Worm (Caenorhabditis elegans) whole organism, L1 larva: ENCODE results near the gene str-4.
A peak's percentile ranks its signal among the peaks of the same experiment; 100 is the strongest.

Experiments used
- C16A3.4 ChIP-seq: fragments of 150-350 bp; optimal IDR thresholded peaks from 2 replicates; lab custom pipeline; 2014; ENCODE audit warnings: missing biosample characterization, missing genetic modification characterization
- C34B4.2 ChIP-seq: sonication (generic microtip); optimal IDR thresholded peaks from 2 replicates; lab custom pipeline; 2017; ENCODE audit warnings: mild to moderate bottlenecking, missing genetic modification characterization, missing compliant biosample characterization
- blmp-1 ChIP-seq: fragments of 150-350 bp; optimal IDR thresholded peaks from 2 replicates; lab custom pipeline; 2014; ENCODE audit warnings: missing biosample characterization, missing genetic modification characterization
- ceh-63 ChIP-seq: fragments of 200-800 bp; sonication (Bioruptor generic); optimal IDR thresholded peaks from 2 replicates; lab custom pipeline; 2018; ENCODE audit warnings: mild to moderate bottlenecking, missing genetic modification characterization, missing compliant biosample characterization
- ceh-8 ChIP-seq: fragments of 200-800 bp; sonication (Bioruptor generic); optimal IDR thresholded peaks from 2 replicates; lab custom pipeline; 2018; ENCODE audit warnings: mild to moderate bottlenecking, missing genetic modification characterization, moderate library complexity, missing compliant biosample characterization
- ceh-82 ChIP-seq, 3 experiments: fragments of 150-350 bp in 1 of 3; sonication (generic microtip) in 2 of 3; optimal IDR thresholded peaks; 2 replicates each; lab custom pipeline; 2014 to 2017; ENCODE audit warnings: missing biosample characterization in 3 of 3, missing genetic modification characterization in 3 of 3
- ceh-88 ChIP-seq: fragments of 200-800 bp; sonication (Bioruptor generic); IDR thresholded peaks from 2 replicates; pipeline ENCODE4 v1.3.6; 2022; ENCODE audit warnings: missing genetic modification characterization, missing compliant biosample characterization
- ces-1 ChIP-seq: fragments of 150-350 bp; optimal IDR thresholded peaks from 2 replicates; lab custom pipeline; 2014; ENCODE audit warnings: missing biosample characterization, missing genetic modification reagents, missing genetic modification characterization
- dpl-1 ChIP-seq, 3 experiments: fragments of 150-350 bp in 2 of 3; sonication (generic microtip) in 1 of 3; optimal IDR thresholded peaks; 2 replicates each; lab custom pipeline; 2014 to 2017; ENCODE audit warnings: missing biosample characterization in 3 of 3, missing genetic modification characterization in 3 of 3, missing genetic modification reagents in 3 of 3
- efl-1 ChIP-seq, 4 experiments: fragments of 150-350 bp; optimal IDR thresholded peaks in 3 of 4; peaks in 1 of 4; 1 replicate in 1 of 4; 2 replicates in 3 of 4; lab custom pipeline; 2014; ENCODE audit warnings: missing biosample characterization in 2 of 4, missing genetic modification characterization in 2 of 4, missing genetic modification reagents in 2 of 4
- egl-27 ChIP-seq, 2 experiments: fragments of 150-350 bp in 1 of 2; sonication (generic microtip); optimal IDR thresholded peaks; 3 replicates each; lab custom pipeline; 2017 to 2018; ENCODE audit warnings: missing biosample characterization in 2 of 2, missing genetic modification characterization in 2 of 2, missing genetic modification reagents in 2 of 2
- elt-2 ChIP-seq: sonication (generic microtip); optimal IDR thresholded peaks from 2 replicates; lab custom pipeline; 2016; ENCODE audit warnings: missing genetic modification characterization, mild to moderate bottlenecking, inconsistent platforms, missing compliant biosample characterization, missing genetic modification reagents
- elt-3 ChIP-seq, 6 experiments: fragments of 150-350 bp in 1 of 6; sonication (generic microtip); optimal IDR thresholded peaks; 2 replicates each; lab custom pipeline; 2017 to 2018; ENCODE audit warnings: missing biosample characterization in 6 of 6, missing genetic modification characterization in 6 of 6, inconsistent platforms in 1 of 6
- fkh-8 ChIP-seq: sonication (generic microtip); optimal IDR thresholded peaks from 2 replicates; lab custom pipeline; 2016; ENCODE audit warnings: mild to moderate bottlenecking, missing genetic modification characterization, missing compliant biosample characterization
- fos-1 ChIP-seq: fragments of 150-350 bp; optimal IDR thresholded peaks from 2 replicates; lab custom pipeline; 2014; ENCODE audit warnings: missing biosample characterization, missing genetic modification characterization
- hlh-17 ChIP-seq: fragments of 200-800 bp; sonication (Bioruptor generic); optimal IDR thresholded peaks from 2 replicates; lab custom pipeline; 2018; ENCODE audit warnings: missing genetic modification characterization, mild to moderate bottlenecking, missing compliant biosample characterization, moderate library complexity, borderline replicate concordance
- lin-14 ChIP-seq: fragments of 200-800 bp; sonication (Bioruptor generic); optimal IDR thresholded peaks from 2 replicates; lab custom pipeline; 2018; ENCODE audit warnings: mild to moderate bottlenecking, missing genetic modification characterization, moderate library complexity, missing compliant biosample characterization
- lin-15B ChIP-seq: fragments of 150-350 bp; sonication (generic microtip); optimal IDR thresholded peaks from 3 replicates; lab custom pipeline; 2014; ENCODE audit warnings: missing biosample characterization, missing genetic modification characterization
- lin-35 ChIP-seq, 2 experiments: fragments of 150-350 bp; optimal IDR thresholded peaks; 2 replicates each; lab custom pipeline; 2014; ENCODE audit warnings: missing biosample characterization in 2 of 2, missing genetic modification characterization in 2 of 2, missing genetic modification reagents in 2 of 2
- mep-1 ChIP-seq: fragments of 150-350 bp; optimal IDR thresholded peaks from 2 replicates; lab custom pipeline; 2014; ENCODE audit warnings: missing biosample characterization, missing genetic modification characterization
- nhr-19 ChIP-seq: fragments of 200-800 bp; sonication (Bioruptor generic); conservative IDR thresholded peaks from 2 replicates; pipeline ENCODE4 v1.3.6; 2022; ENCODE audit warnings: missing genetic modification characterization, missing compliant biosample characterization
- nhr-20 ChIP-seq: sonication (generic microtip); optimal IDR thresholded peaks from 2 replicates; lab custom pipeline; 2016; ENCODE audit warnings: mild to moderate bottlenecking, missing genetic modification characterization, missing compliant biosample characterization
- nhr-237 ChIP-seq: fragments of 150-350 bp; optimal IDR thresholded peaks from 2 replicates; lab custom pipeline; 2014; ENCODE audit warnings: missing biosample characterization, missing genetic modification characterization
- nhr-28 ChIP-seq: fragments of 150-350 bp; optimal IDR thresholded peaks from 2 replicates; lab custom pipeline; 2014; ENCODE audit warnings: missing biosample characterization, missing genetic modification characterization
- nhr-71 ChIP-seq: sonication (generic microtip); optimal IDR thresholded peaks from 2 replicates; lab custom pipeline; 2016; ENCODE audit warnings: mild to moderate bottlenecking, missing genetic modification characterization, moderate library complexity, missing compliant biosample characterization
- nhr-85 ChIP-seq: sonication (generic microtip); peaks from one replicate; lab custom pipeline; 2016; ENCODE audit warnings: missing genetic modification characterization, inconsistent platforms, missing compliant biosample characterization
- pax-3 ChIP-seq: fragments of 200-800 bp; sonication (Bioruptor generic); optimal IDR thresholded peaks from 2 replicates; lab custom pipeline; 2018; ENCODE audit warnings: mild to moderate bottlenecking, missing genetic modification characterization, moderate library complexity, missing compliant biosample characterization
- skn-1 ChIP-seq: fragments of 150-350 bp; optimal IDR thresholded peaks from 2 replicates; lab custom pipeline; 2014; ENCODE audit warnings: missing biosample characterization, missing genetic modification characterization
- tbx-2 ChIP-seq: sonication (generic microtip); optimal IDR thresholded peaks from 2 replicates; lab custom pipeline; 2016; ENCODE audit warnings: missing genetic modification characterization, missing compliant biosample characterization
- unc-30 ChIP-seq: sonication (generic microtip); optimal IDR thresholded peaks from 2 replicates; lab custom pipeline; 2017; ENCODE audit warnings: missing biosample characterization, missing genetic modification characterization
- unc-86 ChIP-seq: sonication (generic microtip); optimal IDR thresholded peaks from 2 replicates; lab custom pipeline; 2016; ENCODE audit warnings: missing genetic modification characterization, missing compliant biosample characterization
- unc-98 ChIP-seq: fragments of 200-800 bp; sonication (Bioruptor generic); IDR thresholded peaks from 2 replicates; pipeline ENCODE4 v1.3.6; 2022; ENCODE audit warnings: missing genetic modification characterization, missing compliant biosample characterization
- zip-4 ChIP-seq: fragments of 200-800 bp; sonication (Bioruptor generic); optimal IDR thresholded peaks from 2 replicates; lab custom pipeline; 2018; ENCODE audit warnings: mild to moderate bottlenecking, missing genetic modification characterization, moderate library complexity, missing compliant biosample characterization
- ztf-11 ChIP-seq, 2 experiments: sonication (generic microtip); optimal IDR thresholded peaks; 2 replicates each; lab custom pipeline; 2016 to 2017; ENCODE audit warnings: missing genetic modification characterization in 2 of 2, missing biosample characterization in 1 of 2, missing compliant biosample characterization in 1 of 2

str-4 gene

ce11 chrV:13309806-13310205 is 29.7 kb downstream of the str-4 start:
- TF ChIP-seq fos-1 (tag; lab: Kevin White, UChicago): no peak
- TF ChIP-seq tbx-2 (tag; lab: Kevin White, UChicago): no peak
- no peak for TF ChIP-seq skn-1 (tag; lab: Kevin White, UChicago)
- no peak for TF ChIP-seq zip-4 (GFP tag; lab: Kevin White, UChicago)
- TF ChIP-seq ztf-11 (tag; optimal IDR thresholded peaks at IDR 0.05; lab: Kevin White, UChicago): no peak
- TF ChIP-seq ceh-63 (GFP tag; lab: Kevin White, UChicago): no peak
- no peak for TF ChIP-seq unc-86 (tag; lab: Kevin White, UChicago)
- TF ChIP-seq nhr-19 (GFP tag; lab: Robert Waterston, UW): no peak
- TF ChIP-seq lin-15B: no peak
- TF ChIP-seq pax-3 (tag; lab: Kevin White, UChicago): no peak
- no peak for TF ChIP-seq unc-98
- no peak for TF ChIP-seq nhr-237 (tag; lab: Kevin White, UChicago)
- TF ChIP-seq lin-35 (GFP tag; optimal IDR thresholded peaks at IDR 0.05; lab: Kevin White, UChicago): no peak
- TF ChIP-seq C16A3.4: no peak
- no peak for TF ChIP-seq mep-1

- TF ChIP-seq egl-27 (tag; optimal IDR thresholded peaks at IDR 0.05; lab: Kevin White, UChicago): no peak
Measured at ce11 chrV:13308616-13309015, 30.9 kb downstream of the str-4 start, which contains the start of gene C50B6.1. TSS of gene C50B6.1 (plus strand) at chrV:13308916.

DNA sequence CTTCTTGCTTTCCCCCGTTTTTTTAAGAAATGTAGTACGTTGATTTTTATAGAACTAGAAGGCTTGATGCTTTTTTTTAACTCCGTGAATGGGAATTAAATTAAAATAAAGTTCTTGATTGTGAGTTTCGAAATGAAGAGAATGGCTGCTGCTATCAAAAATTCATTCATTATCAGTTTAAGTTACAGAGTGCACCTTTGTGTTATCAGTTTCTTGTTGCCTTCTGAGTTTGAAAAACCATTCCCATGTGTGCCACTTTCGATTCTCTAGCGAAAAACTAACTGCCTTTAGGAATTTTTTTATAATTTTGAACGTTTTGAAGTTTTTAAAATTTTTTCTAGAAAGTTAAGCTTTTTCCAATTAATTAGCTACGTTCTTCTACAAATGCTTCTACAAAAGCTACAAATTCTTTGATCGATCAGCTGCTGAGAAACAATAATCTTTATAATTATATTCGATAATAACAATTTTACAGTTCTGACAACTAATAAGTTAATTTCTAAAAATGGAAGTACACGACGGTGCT is 34.8 kb downstream of the str-4 start, which contains the start of gene C26E1.2:
Gene C26E1.2, plus strand, starts transcription at position 476 of the 526 bp plus-strand sequence.
- no peak for TF ChIP-seq unc-30 (tag; lab: Kevin White, UChicago)
- TF ChIP-seq fkh-8 (tag; lab: Kevin White, UChicago): no peak
- TF ChIP-seq elt-2 (tag; lab: Kevin White, UChicago): peak; percentile 72

DNA sequence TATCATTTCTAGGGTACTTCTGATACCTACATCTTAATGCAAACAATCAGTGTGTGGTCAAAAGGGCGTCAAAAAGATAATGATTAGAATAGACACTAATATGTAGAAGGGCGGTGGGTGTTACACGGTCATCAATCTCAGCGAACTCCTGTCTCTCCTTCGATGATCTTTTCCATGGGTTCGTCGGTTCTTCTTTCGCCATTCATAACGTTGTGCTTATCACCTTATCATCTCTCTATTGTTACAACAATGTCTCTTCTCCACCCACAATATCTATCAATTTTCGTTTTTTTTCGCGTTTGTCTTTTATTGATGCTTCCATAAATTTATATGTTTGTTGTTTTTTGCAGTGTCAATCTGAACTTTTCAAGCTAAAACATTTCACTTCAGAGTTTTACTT is 38.1 kb downstream of the str-4 start, which contains the start of gene ceh-79:
Gene ceh-79, plus strand, starts transcription at position 391 of the 400 bp plus-strand sequence.
- TF ChIP-seq blmp-1 (tag; lab: Kevin White, UChicago) (peak; percentile 38), dpl-1 (GFP tag; optimal IDR thresholded peaks at IDR 0.05; lab: Kevin White, UChicago) (no peak), elt-3 (tag; optimal IDR thresholded peaks at IDR 0.05; lab: Kevin White, UChicago) (peak in 1 of 6 experiments; percentile 13), nhr-19 (GFP tag; lab: Robert Waterston, UW) (no peak), efl-1 (optimal IDR thresholded peaks at IDR 0.05; lab: Kevin White, UChicago) (no peak), efl-1 (GFP tag; optimal IDR thresholded peaks at IDR 0.05 in 1 of 2; lab: Kevin White, UChicago) (no peak), nhr-85 (no peak), nhr-20 (tag; lab: Kevin White, UChicago) (no peak), ceh-82 (tag; optimal IDR thresholded peaks at IDR 0.05; lab: Kevin White, UChicago) (no peak), ceh-8 (GFP tag; lab: Kevin White, UChicago) (no peak), nhr-71 (tag; lab: Kevin White, UChicago) (no peak), mep-1 (no peak), ceh-88 (no peak), unc-86 (tag; lab: Kevin White, UChicago) (no peak), zip-4 (GFP tag; lab: Kevin White, UChicago) (no peak), pax-3 (tag; lab: Kevin White, UChicago) (peak; percentile 2), hlh-17 (GFP tag; lab: Kevin White, UChicago) (no peak), nhr-28 (tag; lab: Kevin White, UChicago) (no peak), C34B4.2 (tag; lab: Kevin White, UChicago) (no peak)

DNA sequence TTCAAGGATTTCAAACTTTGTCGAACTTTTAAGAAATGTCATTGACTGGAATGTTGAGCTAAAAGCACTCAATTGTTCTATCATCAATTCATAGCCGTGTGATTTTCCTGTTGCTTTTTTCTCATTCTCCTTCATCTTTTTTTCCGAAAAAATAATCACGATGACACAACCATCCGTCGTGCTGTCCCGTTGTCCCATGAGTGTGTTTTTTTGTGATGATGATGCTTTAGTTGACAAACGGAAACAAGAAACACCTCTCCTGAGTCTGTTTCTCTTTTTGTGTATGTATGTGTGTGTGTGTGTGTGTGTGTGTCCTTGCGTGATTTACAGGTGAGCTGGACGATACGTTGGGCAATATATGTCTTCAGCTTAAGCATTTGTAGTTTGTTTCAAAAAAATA is 39.0 kb downstream of the str-4 start:
- no peak for TF ChIP-seq ces-1 (GFP tag; lab: Kevin White, UChicago)
- peak; percentile 36 for TF ChIP-seq lin-14 (GFP tag; lab: Kevin White, UChicago)
- TF ChIP-seq, all 84 proteins: peak for 1
